Worm (Caenorhabditis elegans) whole organism, mixed stage, embryonic: ENCODE measurements around the gene spp-24.
A peak's percentile ranks its signal among the peaks of the same experiment; 100 is the strongest.

Source experiments
- M03D4.4 ChIP-seq: sonication (generic microtip); optimal IDR thresholded peaks from 2 replicates; lab custom pipeline; 2017; ENCODE audit warnings: mild to moderate bottlenecking, missing genetic modification characterization, missing compliant biosample characterization
- blmp-1 ChIP-seq: fragments of 150-350 bp; optimal IDR thresholded peaks from 2 replicates; lab custom pipeline; 2014; ENCODE audit warnings: missing biosample characterization, missing genetic modification characterization
- ceh-39 ChIP-seq: fragments of 150-350 bp; optimal IDR thresholded peaks from 2 replicates; lab custom pipeline; 2014; ENCODE audit warnings: missing biosample characterization, missing genetic modification characterization
- ceh-43 ChIP-seq: fragments of 200-800 bp; sonication (Bioruptor generic); optimal IDR thresholded peaks from 2 replicates; lab custom pipeline; 2018; ENCODE audit warnings: mild to moderate bottlenecking, missing genetic modification characterization, moderate library complexity, missing compliant biosample characterization
- ceh-83 ChIP-seq: fragments of 200-800 bp; sonication (Bioruptor generic); optimal IDR thresholded peaks from 2 replicates; lab custom pipeline; 2018; ENCODE audit warnings: mild to moderate bottlenecking, missing genetic modification characterization, missing compliant biosample characterization
- ces-1 ChIP-seq: fragments of 150-350 bp; optimal IDR thresholded peaks from 2 replicates; lab custom pipeline; 2014; ENCODE audit warnings: missing biosample characterization, missing genetic modification reagents, missing genetic modification characterization
- cnd-1 ChIP-seq: fragments of 200-800 bp; sonication (Bioruptor generic); optimal IDR thresholded peaks from 2 replicates; lab custom pipeline; 2018; ENCODE audit warnings: mild to moderate bottlenecking, missing genetic modification characterization, missing compliant biosample characterization
- drap-1 ChIP-seq: fragments of 200-800 bp; sonication (Bioruptor generic); optimal IDR thresholded peaks from 3 replicates; lab custom pipeline; 2018; ENCODE audit warnings: mild to moderate bottlenecking, missing genetic modification characterization, missing compliant biosample characterization
- elt-1 ChIP-seq: sonication (generic microtip); optimal IDR thresholded peaks from 2 replicates; lab custom pipeline; 2017; ENCODE audit warnings: missing genetic modification characterization, mild to moderate bottlenecking, missing compliant biosample characterization, antibody characterized with exemption, moderate library complexity, borderline replicate concordance; ENCODE audit not compliant: insufficient read depth
- elt-3 ChIP-seq: fragments of 150-350 bp; optimal IDR thresholded peaks from 2 replicates; lab custom pipeline; 2014; ENCODE audit warnings: missing biosample characterization, missing genetic modification characterization
- ham-2 ChIP-seq: fragments of 200-800 bp; sonication (Bioruptor generic); optimal IDR thresholded peaks from 2 replicates; lab custom pipeline; 2018; ENCODE audit warnings: mild to moderate bottlenecking, missing genetic modification characterization, missing compliant biosample characterization
- hlh-1 ChIP-seq: fragments of 150-350 bp; optimal IDR thresholded peaks from 2 replicates; lab custom pipeline; 2014; ENCODE audit warnings: missing biosample characterization, missing genetic modification reagents, missing genetic modification characterization
- lin-13 ChIP-seq: fragments of 150-350 bp; optimal IDR thresholded peaks from 2 replicates; lab custom pipeline; 2014; ENCODE audit warnings: missing biosample characterization, missing genetic modification characterization
- lin-32 ChIP-seq: fragments of 200-800 bp; sonication (Bioruptor generic); optimal IDR thresholded peaks from 2 replicates; lab custom pipeline; 2018; ENCODE audit warnings: mild to moderate bottlenecking, missing genetic modification characterization, missing compliant biosample characterization
- lsy-2 ChIP-seq: fragments of 150-350 bp; optimal IDR thresholded peaks from 2 replicates; lab custom pipeline; 2014; ENCODE audit warnings: missing biosample characterization, missing genetic modification characterization
- mab-5 ChIP-seq: fragments of 150-350 bp; optimal IDR thresholded peaks from 2 replicates; lab custom pipeline; 2014; ENCODE audit warnings: missing biosample characterization, missing genetic modification characterization
- mep-1 ChIP-seq: fragments of 150-350 bp; optimal IDR thresholded peaks from 2 replicates; lab custom pipeline; 2017; ENCODE audit warnings: missing biosample characterization, missing genetic modification reagents, missing genetic modification characterization, inconsistent platforms
- mls-2 ChIP-seq: sonication (generic microtip); optimal IDR thresholded peaks from 2 replicates; lab custom pipeline; 2016; ENCODE audit warnings: mild to moderate bottlenecking, missing genetic modification characterization, moderate library complexity, missing compliant biosample characterization
- nhr-2 ChIP-seq: fragments of 150-350 bp; optimal IDR thresholded peaks from 2 replicates; lab custom pipeline; 2014; ENCODE audit warnings: missing biosample characterization, missing genetic modification characterization
- nhr-237 ChIP-seq: fragments of 150-350 bp; optimal IDR thresholded peaks from 2 replicates; lab custom pipeline; 2014; ENCODE audit warnings: missing biosample characterization, missing genetic modification characterization
- nhr-76 ChIP-seq: sonication (generic microtip); optimal IDR thresholded peaks from 2 replicates; lab custom pipeline; 2017; ENCODE audit warnings: missing biosample characterization, missing genetic modification characterization
- pha-4 ChIP-seq: fragments of 150-350 bp; optimal IDR thresholded peaks from 2 replicates; lab custom pipeline; 2018; ENCODE audit warnings: missing biosample characterization, missing genetic modification reagents, missing genetic modification characterization
- sem-2 ChIP-seq: fragments of 200-800 bp; sonication (Bioruptor generic); optimal IDR thresholded peaks from 2 replicates; lab custom pipeline; 2018; ENCODE audit warnings: mild to moderate bottlenecking, missing genetic modification characterization, missing compliant biosample characterization
- snpc-4 ChIP-seq: fragments of 150-350 bp; optimal IDR thresholded peaks from 2 replicates; lab custom pipeline; 2014; ENCODE audit warnings: missing biosample characterization, missing genetic modification characterization
- sptf-1 ChIP-seq: sonication (generic microtip); optimal IDR thresholded peaks from 2 replicates; lab custom pipeline; 2017; ENCODE audit warnings: mild to moderate bottlenecking, missing genetic modification characterization, moderate library complexity, missing compliant biosample characterization
- tbx-8 ChIP-seq: fragments of 200-800 bp; sonication (Bioruptor generic); optimal IDR thresholded peaks from 2 replicates; lab custom pipeline; 2018; ENCODE audit warnings: mild to moderate bottlenecking, missing genetic modification characterization, moderate library complexity, missing compliant biosample characterization
- unc-120 ChIP-seq: sonication (generic microtip); optimal IDR thresholded peaks from 2 replicates; lab custom pipeline; 2017; ENCODE audit warnings: missing genetic modification characterization, missing compliant biosample characterization; ENCODE audit not compliant: poor library complexity, severe bottlenecking
- unc-39 ChIP-seq: fragments of 150-350 bp; optimal IDR thresholded peaks from 2 replicates; lab custom pipeline; 2014; ENCODE audit warnings: missing biosample characterization, missing genetic modification characterization
- unc-62 ChIP-seq: fragments of 150-350 bp; optimal IDR thresholded peaks from 2 replicates; lab custom pipeline; 2014; ENCODE audit warnings: missing biosample characterization, missing genetic modification reagents, missing genetic modification characterization
- zip-8 ChIP-seq: fragments of 150-350 bp; optimal IDR thresholded peaks from 2 replicates; lab custom pipeline; 2014; ENCODE audit warnings: missing biosample characterization, missing genetic modification characterization
- ztf-11 ChIP-seq: fragments of 150-350 bp; optimal IDR thresholded peaks from 2 replicates; lab custom pipeline; 2014; ENCODE audit warnings: missing biosample characterization, missing genetic modification characterization

The spp-24 gene

DNA sequence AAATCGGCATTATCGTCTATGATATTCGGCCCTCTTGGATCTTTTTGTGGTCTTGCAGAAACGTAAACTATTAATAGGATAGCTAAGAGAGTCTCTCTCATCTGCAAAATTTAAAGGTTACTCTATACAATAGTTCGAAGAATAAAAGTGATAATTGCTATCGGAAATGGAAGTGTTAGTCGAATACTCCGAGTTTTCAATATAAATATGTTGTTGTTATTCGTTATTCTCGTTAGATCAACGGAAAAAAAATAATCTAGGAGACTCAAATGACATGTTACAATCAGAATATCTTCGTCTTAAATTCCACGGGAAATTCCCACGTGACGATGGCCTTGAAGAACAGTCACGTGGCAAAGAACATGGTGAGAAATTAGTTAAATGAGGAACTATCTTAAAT, 15.9 kb upstream of the spp-24 start, which contains the start of gene tre-5:
tre-5 (minus strand) TSS at position 101 of the 400 bp plus-strand sequence.
- TF ChIP-seq cnd-1 (tag; lab: Kevin White, UChicago) (no peak), tbx-8 (GFP tag; lab: Kevin White, UChicago) (no peak)
- TF ChIP-seq, all 35 proteins: peak for 0

DNA sequence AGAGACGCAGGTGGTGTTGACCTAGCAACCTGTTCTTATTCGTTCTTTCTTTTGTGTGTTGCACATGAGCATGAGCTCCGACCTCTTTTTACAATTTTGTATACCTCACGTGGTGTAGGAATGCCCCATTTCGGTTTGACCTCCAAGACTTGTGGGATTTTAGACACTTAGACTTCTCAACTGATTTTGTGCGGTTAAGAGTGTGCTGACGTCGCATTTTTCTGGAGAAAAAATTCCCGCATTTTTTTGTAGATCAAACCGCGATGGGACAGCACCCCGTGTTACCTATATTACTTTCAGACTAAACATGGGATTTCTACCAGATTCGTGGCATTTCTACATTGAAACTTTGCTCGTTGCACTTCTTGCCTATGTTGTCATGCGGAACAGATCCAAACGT, 12.0 kb upstream of the spp-24 start, which contains the start of gene sptl-1:
sptl-1 (plus strand) TSS at position 301 of the 400 bp plus-strand sequence.
- TF ChIP-seq ceh-43 (GFP tag; lab: Kevin White, UChicago) (no peak), pha-4 (tag; lab: Kevin White, UChicago) (peak; percentile 23), unc-62 (GFP tag; lab: Kevin White, UChicago) (no peak), nhr-237 (tag; lab: Kevin White, UChicago) (no peak)

DNA sequence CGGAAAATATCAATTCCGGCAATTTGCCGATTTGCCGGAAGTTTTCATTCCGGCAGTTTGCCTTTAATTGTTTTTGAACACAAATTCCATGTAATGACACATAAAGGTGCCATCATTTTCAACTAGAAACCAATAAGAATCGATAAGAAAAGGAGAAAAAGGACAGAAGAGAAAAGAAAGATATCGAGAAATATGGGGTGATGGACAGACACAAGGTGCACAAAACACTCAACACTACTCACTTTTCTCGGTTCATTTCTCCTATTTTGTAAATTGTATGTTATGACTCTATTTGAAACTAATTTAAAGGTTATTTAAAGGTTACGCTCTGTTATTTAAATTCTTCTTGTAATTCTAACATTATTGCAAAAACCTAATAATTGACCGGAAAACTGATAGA, 11.5 kb upstream of the spp-24 start:
- TF ChIP-seq ham-2 (GFP tag; lab: Kevin White, UChicago) (no peak), unc-120 (tag; lab: Kevin White, UChicago) (no peak), blmp-1 (tag; lab: Kevin White, UChicago) (no peak), ceh-39 (tag; lab: Kevin White, UChicago) (no peak), hlh-1 (tag; lab: Kevin White, UChicago) (no peak), zip-8 (tag; lab: Kevin White, UChicago) (no peak), sptf-1 (tag; lab: Kevin White, UChicago) (no peak), drap-1 (GFP tag; lab: Kevin White, UChicago) (no peak)

DNA sequence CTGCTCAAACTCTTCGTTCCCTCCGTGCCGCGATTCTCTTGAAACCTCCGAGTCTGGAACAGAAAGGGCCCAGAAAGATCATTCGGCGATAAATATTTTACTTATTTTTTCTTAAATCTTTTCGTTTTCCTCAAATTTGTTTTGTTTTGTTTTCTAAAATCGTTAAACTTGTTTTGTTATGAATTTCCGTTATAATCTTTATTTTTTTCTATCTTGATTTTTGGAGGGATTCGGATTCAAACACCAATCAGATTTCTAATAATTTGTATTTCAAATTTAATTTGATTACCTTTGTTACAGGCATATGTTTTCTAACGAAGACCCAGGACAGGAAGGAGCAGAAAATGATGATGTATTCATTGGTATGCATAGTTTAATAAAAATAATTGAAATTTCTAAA, 7.9 kb upstream of the spp-24 start, which contains the start of gene C23H3.5:
C23H3.5 (plus strand) TSS at position 301 of the 400 bp plus-strand sequence.
- TF ChIP-seq blmp-1 (tag; lab: Kevin White, UChicago) (no peak), nhr-237 (tag; lab: Kevin White, UChicago) (no peak), unc-62 (GFP tag; lab: Kevin White, UChicago) (no peak), elt-1 (tag; lab: Kevin White, UChicago) (no peak), elt-3 (tag; lab: Kevin White, UChicago) (no peak), mls-2 (no peak), lin-32 (GFP tag; lab: Kevin White, UChicago) (no peak), lsy-2 (tag; lab: Kevin White, UChicago) (no peak), snpc-4 (no peak)

DNA sequence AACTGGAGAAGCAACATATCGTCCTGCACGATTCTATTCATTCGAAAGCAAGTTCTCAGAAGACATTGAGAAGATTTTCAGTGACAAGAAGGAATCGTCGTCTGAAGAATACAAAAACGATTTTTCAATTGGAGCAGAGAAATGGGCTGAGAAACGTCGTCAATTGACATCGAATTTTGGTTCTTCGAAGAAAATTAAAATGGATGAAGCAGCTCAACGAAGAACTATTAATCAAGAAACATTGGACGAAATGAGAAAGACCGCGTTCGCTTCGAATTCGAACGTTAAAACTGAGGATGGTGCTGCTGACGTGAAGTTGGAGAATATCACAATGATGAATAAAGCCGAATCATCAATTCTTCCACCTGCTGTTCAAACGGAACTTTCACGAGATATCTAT, 6.8 kb upstream of the spp-24 start, which contains the start of gene rpt-4:
rpt-4 (minus strand) TSS at position 101 of the 400 bp plus-strand sequence.
- TF ChIP-seq zip-8 (tag; lab: Kevin White, UChicago): no peak
- no peak for TF ChIP-seq unc-39 (tag; lab: Kevin White, UChicago)
- no peak for TF ChIP-seq nhr-2 (tag; lab: Kevin White, UChicago)
- no peak for TF ChIP-seq ces-1 (GFP tag; lab: Kevin White, UChicago)
- TF ChIP-seq blmp-1 (tag; lab: Kevin White, UChicago): no peak
- TF ChIP-seq elt-3 (tag; lab: Kevin White, UChicago): no peak
- no peak for TF ChIP-seq lin-32 (GFP tag; lab: Kevin White, UChicago)
- TF ChIP-seq sem-2 (GFP tag; lab: Kevin White, UChicago): no peak
- TF ChIP-seq mls-2: no peak
- no peak for TF ChIP-seq M03D4.4 (tag; lab: Kevin White, UChicago)
- no peak for TF ChIP-seq lin-13
- TF ChIP-seq, all 35 proteins: peak for 0

DNA sequence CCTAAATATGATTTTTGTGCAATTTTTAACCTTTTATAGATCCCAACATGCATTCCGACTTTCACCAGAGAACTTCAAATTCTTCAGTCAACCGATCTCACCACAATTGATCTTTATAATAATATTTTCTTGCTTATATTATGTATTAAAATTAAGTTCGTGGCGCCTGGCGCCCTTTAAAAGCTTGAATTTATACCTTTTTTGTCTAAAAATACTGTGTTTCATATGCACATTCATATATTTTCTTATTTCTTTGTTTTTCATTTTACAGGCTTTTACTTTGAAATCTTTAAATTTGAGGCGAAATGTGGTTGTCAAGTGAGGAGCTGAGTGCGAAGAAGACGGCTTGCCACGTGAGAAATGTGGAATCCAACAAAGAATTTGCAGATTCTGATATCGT, 5.4 kb upstream of the spp-24 start, which contains the start of gene rpoa-49:
rpoa-49 (plus strand) TSS at position 301 of the 400 bp plus-strand sequence.
- TF ChIP-seq ceh-39 (tag; lab: Kevin White, UChicago): no peak
- no peak for TF ChIP-seq nhr-76
- TF ChIP-seq ceh-83: no peak
- no peak for TF ChIP-seq tbx-8 (GFP tag; lab: Kevin White, UChicago)
- no peak for TF ChIP-seq elt-3 (tag; lab: Kevin White, UChicago)
- TF ChIP-seq lin-13: no peak
- TF ChIP-seq ham-2 (GFP tag; lab: Kevin White, UChicago): no peak
- TF ChIP-seq mls-2: no peak
- no peak for TF ChIP-seq ztf-11 (tag; lab: Kevin White, UChicago)
- TF ChIP-seq mep-1 (tag; lab: Kevin White, UChicago): no peak
- TF ChIP-seq ceh-43 (GFP tag; lab: Kevin White, UChicago): no peak
- no peak for TF ChIP-seq mab-5 (tag; lab: Kevin White, UChicago)
